Worm (Caenorhabditis elegans) whole organism, mixed stage, embryonic: ENCODE results near the gene clec-233.

Experiments
- lin-13 ChIP-seq: fragments of 150-350 bp; optimal IDR thresholded peaks from 2 replicates; lab custom pipeline; 2014; ENCODE audit warnings: missing biosample characterization, missing genetic modification characterization
- nhr-28 ChIP-seq: fragments of 150-350 bp; optimal IDR thresholded peaks from 2 replicates; lab custom pipeline; 2014; ENCODE audit warnings: missing biosample characterization, missing genetic modification characterization
- sptf-1 ChIP-seq: sonication (generic microtip); optimal IDR thresholded peaks from 2 replicates; lab custom pipeline; 2017; ENCODE audit warnings: mild to moderate bottlenecking, missing genetic modification characterization, moderate library complexity, missing compliant biosample characterization
- ztf-11 ChIP-seq: fragments of 150-350 bp; optimal IDR thresholded peaks from 2 replicates; lab custom pipeline; 2014; ENCODE audit warnings: missing biosample characterization, missing genetic modification characterization

DNA sequence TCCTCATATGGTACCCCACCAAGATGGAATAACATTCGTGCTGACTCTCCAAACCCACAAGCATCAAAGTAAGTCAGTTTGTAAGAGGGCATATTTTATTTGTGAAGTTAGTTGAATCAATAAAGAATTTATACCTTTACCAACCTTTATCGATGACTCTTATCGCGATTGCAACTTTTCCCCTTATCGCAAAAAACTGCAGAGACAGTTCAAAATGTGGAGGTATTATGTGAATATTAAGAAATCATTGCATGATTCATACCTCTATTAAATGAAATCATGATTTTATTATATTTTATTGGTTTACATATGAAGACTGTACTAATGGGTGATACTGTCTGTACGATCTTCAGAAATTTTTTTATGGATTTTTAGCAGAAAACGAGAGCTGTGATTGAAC lies 1.5 kb upstream of the clec-233 start, which contains the start of gene gst-22:
- TF ChIP-seq sptf-1 (no peak), ztf-11 (tag; lab: Kevin White, UChicago) (no peak), lin-13 (tag; lab: Kevin White, UChicago) (no peak), nhr-28 (no peak)
